Worm (Caenorhabditis elegans): ENCODE data around the gene ddx-23.

The ddx-23 gene

ce11 chrIII:5864270-5864669 lies 11.2 kb upstream of the ddx-23 start, which contains the start of gene rabn-5:
TSS of gene rabn-5 (plus strand) at chrIII:5864553.
- TF ChIP-seq ces-1 (GFP tag; optimal IDR thresholded peaks at IDR 0.05) (peak; percentile 80), unc-62 (GFP tag; optimal IDR thresholded peaks at IDR 0.05) (no peak)

ce11 chrIII:5863774-5864173 lies 10.7 kb upstream of the ddx-23 start, which contains the start of gene dnpp-1:
TSS of gene dnpp-1 (minus strand) at chrIII:5863803.
- TF ChIP-seq lin-32 (GFP tag; optimal IDR thresholded peaks at IDR 0.05) (no peak), unc-39 (tag; optimal IDR thresholded peaks at IDR 0.05) (no peak), blmp-1 (tag; optimal IDR thresholded peaks at IDR 0.05) (no peak), unc-120 (tag; optimal IDR thresholded peaks at IDR 0.05; ENCODE audit: poor library complexity, severe bottlenecking) (no peak), snpc-4 (tag; optimal IDR thresholded peaks at IDR 0.05) (no peak), elt-1 (tag; optimal IDR thresholded peaks at IDR 0.05; ENCODE audit: borderline replicate concordance, insufficient read depth) (no peak), ces-1 (GFP tag; optimal IDR thresholded peaks at IDR 0.05) (no peak), unc-62 (GFP tag; optimal IDR thresholded peaks at IDR 0.05) (no peak), ceh-83 (GFP tag; optimal IDR thresholded peaks at IDR 0.05) (no peak), ztf-11 (tag; optimal IDR thresholded peaks at IDR 0.05) (no peak), nhr-2 (tag; optimal IDR thresholded peaks at IDR 0.05) (no peak), ham-2 (GFP tag; optimal IDR thresholded peaks at IDR 0.05) (no peak), nhr-237 (tag; optimal IDR thresholded peaks at IDR 0.05) (no peak), ceh-39 (tag; optimal IDR thresholded peaks at IDR 0.05) (no peak), sem-2 (GFP tag; optimal IDR thresholded peaks at IDR 0.05) (no peak), sptf-1 (tag; optimal IDR thresholded peaks at IDR 0.05) (no peak), mab-5 (tag; optimal IDR thresholded peaks at IDR 0.05) (no peak), nhr-76 (tag; optimal IDR thresholded peaks at IDR 0.05) (no peak)

DNA sequence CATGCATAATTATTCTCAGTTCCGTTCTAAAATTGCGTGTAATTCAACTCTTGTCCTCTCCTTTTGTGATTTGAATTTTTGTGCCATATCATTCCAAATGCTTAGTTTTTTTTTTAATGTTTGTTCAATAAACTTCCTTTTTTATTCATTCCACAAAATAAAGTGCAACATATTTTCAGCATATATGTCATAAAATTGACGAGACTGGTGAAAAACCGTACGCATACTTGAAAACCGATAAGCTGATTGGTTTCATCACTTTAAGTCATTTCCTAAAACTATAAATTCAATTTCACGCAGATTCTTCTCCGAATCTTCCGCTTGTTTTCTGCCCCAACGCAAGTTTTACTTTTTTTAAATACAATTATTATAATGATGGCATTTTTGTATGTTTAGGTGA lies 5.9 kb upstream of the ddx-23 start, which contains the start of gene dpf-4:
TSS of gene dpf-4 (plus strand) at position 301 of the 400 bp plus-strand sequence.
- no peak for TF ChIP-seq drap-1 (GFP tag; optimal IDR thresholded peaks at IDR 0.05)
- no peak for TF ChIP-seq lin-13 (tag; optimal IDR thresholded peaks at IDR 0.05)
- no peak for TF ChIP-seq elt-1 (tag; optimal IDR thresholded peaks at IDR 0.05; ENCODE audit: borderline replicate concordance, insufficient read depth)
- no peak for TF ChIP-seq nhr-12 (tag; optimal IDR thresholded peaks at IDR 0.05)
- TF ChIP-seq ztf-11 (tag; optimal IDR thresholded peaks at IDR 0.05), result no peak
- no peak for TF ChIP-seq zip-8 (tag; optimal IDR thresholded peaks at IDR 0.05)
- TF ChIP-seq bed-3 (GFP tag; optimal IDR thresholded peaks at IDR 0.05), result no peak

ce11 chrIII:5855637-5856179 lies 2.6 kb upstream of the ddx-23 start, which contains the start of the genes cct-6 and alh-9:
TSS of gene cct-6 (minus strand) at chrIII:5855687.
TSS of gene alh-9 (plus strand) at chrIII:5856018.
- peak; percentile 84 for TF ChIP-seq ces-1 (GFP tag; optimal IDR thresholded peaks at IDR 0.05)
- peak; percentile 60 for TF ChIP-seq lin-13 (tag; optimal IDR thresholded peaks at IDR 0.05)
- no peak for TF ChIP-seq sem-2 (GFP tag; optimal IDR thresholded peaks at IDR 0.05)
- peak; percentile 83 for TF ChIP-seq lsy-2 (tag; optimal IDR thresholded peaks at IDR 0.05)
- peak; percentile 80 for TF ChIP-seq unc-120 (tag; optimal IDR thresholded peaks at IDR 0.05; ENCODE audit: poor library complexity, severe bottlenecking)
- no peak for TF ChIP-seq ztf-11 (tag; optimal IDR thresholded peaks at IDR 0.05)
- peak; percentile 75 for TF ChIP-seq nhr-237 (tag; optimal IDR thresholded peaks at IDR 0.05)
- no peak for TF ChIP-seq mls-2 (tag; optimal IDR thresholded peaks at IDR 0.05)
- no peak for TF ChIP-seq ceh-83 (GFP tag; optimal IDR thresholded peaks at IDR 0.05)
- peak; percentile 44 for TF ChIP-seq ceh-39 (tag; optimal IDR thresholded peaks at IDR 0.05)
- peak; percentile 49 for TF ChIP-seq hlh-1 (tag; optimal IDR thresholded peaks at IDR 0.05)
- peak; percentile 87 for TF ChIP-seq pha-4 (tag; optimal IDR thresholded peaks at IDR 0.05)
- TF ChIP-seq mep-1 (tag; optimal IDR thresholded peaks at IDR 0.05), result peak; percentile 89

ce11 chrIII:5846412-5846811 lies 6.7 kb downstream of the ddx-23 start:
- TF ChIP-seq unc-120 (tag; optimal IDR thresholded peaks at IDR 0.05; ENCODE audit: poor library complexity, severe bottlenecking) (no peak), ces-1 (GFP tag; optimal IDR thresholded peaks at IDR 0.05) (peak; percentile 39), sptf-1 (tag; optimal IDR thresholded peaks at IDR 0.05) (no peak), ceh-83 (GFP tag; optimal IDR thresholded peaks at IDR 0.05) (no peak), lin-32 (GFP tag; optimal IDR thresholded peaks at IDR 0.05) (no peak), unc-39 (tag; optimal IDR thresholded peaks at IDR 0.05) (no peak)

DNA sequence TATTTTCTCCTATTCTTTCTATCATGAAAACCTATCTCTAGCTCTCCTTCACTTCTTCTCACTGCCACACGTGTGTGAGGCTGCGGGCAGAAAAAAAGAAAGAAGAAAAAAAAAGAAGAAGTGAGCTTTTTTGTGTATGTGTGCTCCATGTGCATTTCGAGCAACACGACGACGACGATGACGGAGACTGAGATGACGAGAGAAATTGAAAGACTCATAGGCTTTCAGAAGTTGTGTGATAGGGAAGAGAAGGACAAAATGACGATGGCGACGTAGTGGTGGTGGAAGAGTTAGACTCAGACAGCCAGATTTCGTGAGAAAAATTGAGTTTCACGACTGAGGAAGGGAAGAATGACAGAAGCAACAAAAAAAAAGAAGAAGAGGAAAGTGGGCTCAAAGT lies 7.6 kb downstream of the ddx-23 start:
- TF ChIP-seq pha-4 (tag; optimal IDR thresholded peaks at IDR 0.05), result no peak
- no peak for TF ChIP-seq nhr-76 (tag; optimal IDR thresholded peaks at IDR 0.05)
- peak; percentile 85 for TF ChIP-seq ces-1 (GFP tag; optimal IDR thresholded peaks at IDR 0.05)
- no peak for TF ChIP-seq nhr-2 (tag; optimal IDR thresholded peaks at IDR 0.05)
- no peak for TF ChIP-seq nhr-28 (tag; optimal IDR thresholded peaks at IDR 0.05)
- TF ChIP-seq nhr-237 (tag; optimal IDR thresholded peaks at IDR 0.05), result no peak
